Worm (Caenorhabditis elegans): ENCODE measurements around the gene nhr-232.

DNA sequence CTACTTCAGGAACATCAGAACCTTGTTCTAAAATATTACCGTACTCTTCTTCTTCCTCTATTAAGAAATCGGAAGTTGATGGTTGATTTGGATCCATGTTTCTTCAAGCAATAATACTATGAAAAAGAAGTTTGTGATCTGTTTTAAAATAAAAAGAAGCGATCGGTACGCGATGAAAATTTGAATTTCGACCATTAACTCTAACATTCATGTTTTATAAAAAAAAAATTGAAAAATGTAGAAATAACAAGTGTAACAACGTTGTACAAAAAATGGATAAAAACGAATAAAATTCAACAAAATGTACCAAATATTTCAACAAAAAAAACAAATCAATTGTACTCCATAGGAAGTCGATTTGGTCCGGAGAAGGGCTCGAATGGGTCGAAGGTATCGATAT lies 45.7 kb upstream of the nhr-232 start, which contains the start of gene tftc-3:
- TF ChIP-seq tab-1 (GFP tag; IDR thresholded peaks at IDR 0.05) (no peak), ztf-23 (GFP tag; IDR thresholded peaks at IDR 0.05) (no peak), flt-1 (GFP tag; IDR thresholded peaks at IDR 0.05) (no peak), klf-2 (GFP tag; conservative IDR thresholded peaks at IDR 0.05) (no peak), ztf-29 (GFP tag; IDR thresholded peaks at IDR 0.05) (no peak)

Measured in whole organism, midembryonic.